Worm (Caenorhabditis elegans): ENCODE data around the gene ZC404.16.

DNA sequence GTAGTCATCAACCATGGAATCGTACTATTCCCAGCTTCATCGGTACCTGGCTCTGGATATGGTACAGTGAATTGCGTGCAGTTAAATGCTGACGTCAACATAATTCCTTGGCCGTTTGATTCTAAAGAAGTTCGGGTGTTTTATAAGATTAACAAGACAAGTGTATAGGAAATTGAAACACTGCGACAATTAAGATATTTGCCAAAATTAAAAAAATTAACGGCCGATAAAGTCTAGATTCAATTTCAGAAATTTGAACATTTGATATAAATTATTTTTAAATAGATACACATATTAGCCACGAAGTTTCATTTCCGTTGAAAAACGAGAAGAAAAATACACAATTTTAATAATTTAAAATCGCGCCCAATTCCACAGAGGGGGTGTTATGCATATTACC lies 32.7 kb upstream of the ZC404.16 start, which contains the start of gene dmsr-12:
- TF ChIP-seq alr-1 (tag; optimal IDR thresholded peaks at IDR 0.05; ENCODE audit: borderline replicate concordance) = no peak
- no peak for TF ChIP-seq nhr-237 (tag; optimal IDR thresholded peaks at IDR 0.05)
- no peak for TF ChIP-seq snpc-4 (tag; optimal IDR thresholded peaks at IDR 0.05)
- TF ChIP-seq fkh-4 (tag; optimal IDR thresholded peaks at IDR 0.05; ENCODE audit: borderline replicate concordance) = no peak
- TF ChIP-seq unc-86 (tag; optimal IDR thresholded peaks at IDR 0.05) = no peak

All from whole organism, L1 larva.